Worm (Caenorhabditis elegans): ENCODE data around the gene ttbk-4.

DNA sequence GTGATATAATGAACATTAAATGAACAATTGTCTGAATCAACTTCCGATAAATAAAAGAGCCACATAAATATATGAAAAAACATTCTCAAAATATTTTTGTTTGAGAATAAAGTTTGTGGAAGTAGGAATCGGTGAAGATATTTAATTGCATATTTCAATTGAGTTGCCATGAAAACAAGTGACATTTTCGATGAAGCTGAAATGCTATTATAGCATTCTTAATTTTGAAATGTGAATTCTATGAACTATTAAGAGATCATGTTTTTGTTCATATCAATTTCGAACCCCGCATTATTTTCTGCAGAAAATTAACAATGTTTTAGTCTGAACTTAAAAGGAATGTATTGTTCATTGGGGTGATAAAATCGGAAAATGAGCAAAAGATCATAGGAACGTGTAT is 47.3 kb upstream of the ttbk-4 start, which contains the start of gene irld-21:
- TF ChIP-seq cebp-1 (GFP tag; IDR thresholded peaks at IDR 0.05) (no peak), cebp-1 (tag; optimal IDR thresholded peaks at IDR 0.05) (no peak), mxl-1 (tag; optimal IDR thresholded peaks at IDR 0.05) (no peak), tbx-9 (tag; optimal IDR thresholded peaks at IDR 0.05; ENCODE audit: borderline replicate concordance) (no peak), F22D6.2 (tag; optimal IDR thresholded peaks at IDR 0.05) (no peak)

Data from whole organism, young adult.